Worm (Caenorhabditis elegans): Measurements from ENCODE around the gene F52H2.3.

The F52H2.3 gene

DNA sequence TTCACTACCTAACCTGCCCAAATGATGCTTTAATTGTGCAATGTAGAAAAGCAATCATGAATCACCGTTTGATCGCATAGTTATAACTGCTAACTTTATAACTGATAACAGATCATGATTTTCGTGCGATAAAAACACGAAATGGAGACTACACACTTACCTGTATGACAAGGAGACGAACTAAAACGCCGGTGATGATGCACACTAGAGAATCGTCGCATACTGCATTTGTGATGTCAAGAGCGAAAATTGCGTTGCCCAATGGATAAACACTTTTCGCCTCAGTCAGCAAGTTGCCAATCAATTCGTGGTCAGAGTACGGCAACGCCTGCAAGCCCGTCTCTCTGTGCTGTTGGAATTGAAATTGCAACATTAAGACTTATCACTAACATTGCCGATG lies 28.2 kb upstream of the F52H2.3 start (continued):
- TF ChIP-seq athp-1 (tag; optimal IDR thresholded peaks at IDR 0.05) (no peak), hmg-20 (GFP tag; IDR thresholded peaks at IDR 0.05) (no peak), mcd-1 (GFP tag; IDR thresholded peaks at IDR 0.05) (no peak), nhr-80 (tag; optimal IDR thresholded peaks at IDR 0.05) (peak; percentile 99), nhr-27 (tag; optimal IDR thresholded peaks at IDR 0.05) (no peak), lin-40 (tag; optimal IDR thresholded peaks at IDR 0.05) (peak; percentile 53), F49E8.2 (tag; optimal IDR thresholded peaks at IDR 0.05; ENCODE audit: insufficient read depth) (no peak), B0019.2 (GFP tag; conservative IDR thresholded peaks at IDR 0.05) (no peak), lin-35 (GFP tag; optimal IDR thresholded peaks at IDR 0.05) (no peak), aptf-2 (GFP tag; conservative IDR thresholded peaks at IDR 0.05) (no peak), atf-7 (tag; optimal IDR thresholded peaks at IDR 0.05) (peak; percentile 72), chd-7 (tag; optimal IDR thresholded peaks at IDR 0.05) (peak; percentile 22), F57C9.4 (tag; optimal IDR thresholded peaks at IDR 0.05) (no peak), dox-1 (GFP tag; IDR thresholded peaks at IDR 0.05) (peak; percentile 62), hmg-1.2 (GFP tag; IDR thresholded peaks at IDR 0.05) (no peak), madf-6 (GFP tag; IDR thresholded peaks at IDR 0.05) (no peak), Y53G8AR.9 (GFP tag; conservative IDR thresholded peaks at IDR 0.05) (0 out of 2 replicates have a peak, but pooled peaks have one; percentile 46), attf-6 (GFP tag; IDR thresholded peaks at IDR 0.05) (no peak), tbx-9 (tag; optimal IDR thresholded peaks at IDR 0.05; ENCODE audit: borderline replicate concordance) (no peak), F10E7.11 (tag; optimal IDR thresholded peaks at IDR 0.05) (no peak), madf-10 (tag; optimal IDR thresholded peaks at IDR 0.05) (peak; percentile 55), nfyb-1 (GFP tag; IDR thresholded peaks at IDR 0.05) (peak; percentile 84), C17E4.6 (GFP tag; IDR thresholded peaks at IDR 0.05) (no peak), ceh-27 (GFP tag; optimal IDR thresholded peaks at IDR 0.05) (no peak), sdz-38 (tag; optimal IDR thresholded peaks at IDR 0.05) (no peak), let-607 (tag; optimal IDR thresholded peaks at IDR 0.05) (peak; percentile 73 to 82), tlf-1 (GFP tag; optimal IDR thresholded peaks at IDR 0.05) (peak; percentile 19), repo-1 (tag; optimal IDR thresholded peaks at IDR 0.05) (no peak), nhr-179 (tag; optimal IDR thresholded peaks at IDR 0.05) (no peak), ztf-22 (GFP tag; optimal IDR thresholded peaks at IDR 0.05) (peak; percentile 73)

DNA sequence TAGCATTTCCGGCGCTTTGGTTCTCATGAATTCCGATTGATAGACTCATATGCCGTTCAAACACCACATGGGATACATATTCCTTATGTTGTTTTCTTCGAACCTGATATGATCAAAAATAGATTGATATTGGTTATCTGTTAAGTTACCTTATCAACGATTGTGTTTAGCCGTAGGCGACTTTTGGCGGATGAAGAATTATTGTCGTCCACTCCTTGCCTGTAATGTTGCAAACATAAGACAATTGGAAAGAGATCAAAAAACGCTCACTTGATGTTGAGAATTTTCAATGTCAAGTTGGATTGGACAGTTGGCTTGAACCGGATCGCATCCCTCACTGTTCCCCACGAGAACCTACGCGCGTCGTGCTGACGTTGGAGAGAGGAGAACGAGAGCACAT lies 26.9 kb upstream of the F52H2.3 start:
- TF ChIP-seq nhr-90 (tag; optimal IDR thresholded peaks at IDR 0.05) (no peak), ceh-91 (GFP tag; IDR thresholded peaks at IDR 0.05) (no peak), snpc-3.4 (tag; optimal IDR thresholded peaks at IDR 0.05) (no peak), repo-1 (tag; optimal IDR thresholded peaks at IDR 0.05) (no peak), C06A6.2 (GFP tag; conservative IDR thresholded peaks at IDR 0.05) (no peak), hlh-12 (tag; optimal IDR thresholded peaks at IDR 0.05) (no peak), nfyb-1 (GFP tag; IDR thresholded peaks at IDR 0.05) (no peak), B0019.2 (GFP tag; conservative IDR thresholded peaks at IDR 0.05) (no peak), hsf-1 (GFP tag; IDR thresholded peaks at IDR 0.05) (no peak), tbp1 (GFP tag; optimal IDR thresholded peaks at IDR 0.05) (no peak), nhr-27 (tag; optimal IDR thresholded peaks at IDR 0.05) (no peak), him-1 (tag; optimal IDR thresholded peaks at IDR 0.05) (no peak)
